Worm (Caenorhabditis elegans): ENCODE results near the gene ceh-54.

ce11 chrX:6235443-6235842 lies 41.4 kb upstream of the ceh-54 start, which contains the start of gene hsp-43:
- TF ChIP-seq elt-1 (tag; optimal IDR thresholded peaks at IDR 0.05) (no peak), blmp-1 (tag; optimal IDR thresholded peaks at IDR 0.05; ENCODE audit: insufficient read depth) (no peak)

All from whole organism, L2 larva.